Fruit fly (Drosophila melanogaster): ENCODE measurements around the gene CG3909.

The CG3909 gene

dm6 chr3R:10090906-10091305 lies 47.8 kb downstream of the CG3909 start:
- TF ChIP-seq CG8478 (optimal IDR thresholded peaks at IDR 0.05): no peak
- TF ChIP-seq usp (GFP tag; optimal IDR thresholded peaks at IDR 0.05): no peak
- TF ChIP-seq Dll (optimal IDR thresholded peaks at IDR 0.05): no peak
- no peak for TF ChIP-seq pan (optimal IDR thresholded peaks at IDR 0.05)
- no peak for TF ChIP-seq psq (optimal IDR thresholded peaks at IDR 0.05)
- TF ChIP-seq EcR (GFP tag; optimal IDR thresholded peaks at IDR 0.05): no peak

- TF ChIP-seq EcR (GFP tag; optimal IDR thresholded peaks at IDR 0.05) (no peak), usp (GFP tag; optimal IDR thresholded peaks at IDR 0.05) (no peak), psq (optimal IDR thresholded peaks at IDR 0.05) (no peak), CG8478 (optimal IDR thresholded peaks at IDR 0.05) (no peak), pan (optimal IDR thresholded peaks at IDR 0.05) (no peak), Dll (optimal IDR thresholded peaks at IDR 0.05) (no peak)
These were observed 48.4 kb downstream of the CG3909 start for dm6 chr3R:10091513-10091912.

- TF ChIP-seq psq (optimal IDR thresholded peaks at IDR 0.05): no peak
These were observed 50.4 kb downstream of the CG3909 start for dm6 chr3R:10093252-10094030.
